Worm (Caenorhabditis elegans) whole organism, late embryonic: ENCODE measurements around the gene folt-2.

Experiments used
- C38D4.7 ChIP-seq: fragments of 200-800 bp; sonication (Bioruptor generic); optimal IDR thresholded peaks from 2 replicates; lab custom pipeline; 2018; ENCODE audit warnings: mild to moderate bottlenecking, missing genetic modification characterization, moderate library complexity, missing compliant biosample characterization
- K02D7.2 ChIP-seq: sonication (generic microtip); optimal IDR thresholded peaks from 2 replicates; lab custom pipeline; 2017; ENCODE audit warnings: mild to moderate bottlenecking, missing genetic modification characterization, missing compliant biosample characterization
- T23F11.4 ChIP-seq: fragments of 200-800 bp; sonication (Bioruptor generic); optimal IDR thresholded peaks from 2 replicates; lab custom pipeline; 2018; ENCODE audit warnings: mild to moderate bottlenecking, missing genetic modification characterization, missing compliant biosample characterization
- Y22D7AL.16 ChIP-seq: sonication (generic microtip); optimal IDR thresholded peaks from 2 replicates; lab custom pipeline; 2016; ENCODE audit warnings: missing genetic modification characterization, missing compliant biosample characterization
- ceh-14 ChIP-seq: sonication (generic microtip); optimal IDR thresholded peaks from 2 replicates; lab custom pipeline; 2016; ENCODE audit warnings: missing genotype, missing genetic modification characterization, missing compliant biosample characterization
- ceh-19 ChIP-seq: fragments of 200-800 bp; sonication (Bioruptor generic); optimal IDR thresholded peaks from 2 replicates; lab custom pipeline; 2018; ENCODE audit warnings: mild to moderate bottlenecking, missing genetic modification characterization, missing compliant biosample characterization
- ceh-22 ChIP-seq: sonication (generic microtip); optimal IDR thresholded peaks from 2 replicates; lab custom pipeline; 2017; ENCODE audit warnings: missing biosample characterization, missing genetic modification characterization
- ceh-31 ChIP-seq: sonication (generic microtip); optimal IDR thresholded peaks from 2 replicates; lab custom pipeline; 2016; ENCODE audit warnings: missing genetic modification characterization, missing compliant biosample characterization
- ceh-34 ChIP-seq: sonication (generic microtip); optimal IDR thresholded peaks from 2 replicates; lab custom pipeline; 2016; ENCODE audit warnings: mild to moderate bottlenecking, missing genetic modification characterization, missing compliant biosample characterization
- ceh-9 ChIP-seq: sonication (generic microtip); optimal IDR thresholded peaks from 2 replicates; lab custom pipeline; 2016; ENCODE audit warnings: mild to moderate bottlenecking, missing genetic modification characterization, inconsistent platforms, missing compliant biosample characterization
- che-1 ChIP-seq: sonication (generic microtip); optimal IDR thresholded peaks from 2 replicates; lab custom pipeline; 2016; ENCODE audit warnings: mild to moderate bottlenecking, missing genetic modification characterization, missing compliant biosample characterization
- elt-2 ChIP-seq: sonication (generic microtip); optimal IDR thresholded peaks from 2 replicates; lab custom pipeline; 2016; ENCODE audit warnings: missing genetic modification reagents, missing genetic modification characterization, missing compliant biosample characterization
- elt-4 ChIP-seq: sonication (generic microtip); optimal IDR thresholded peaks from 2 replicates; lab custom pipeline; 2016; ENCODE audit warnings: missing genetic modification characterization, missing compliant biosample characterization
- ets-4 ChIP-seq: sonication (generic microtip); optimal IDR thresholded peaks from 2 replicates; lab custom pipeline; 2016; ENCODE audit warnings: missing genetic modification characterization, missing compliant biosample characterization
- fkh-10 ChIP-seq: fragments of 150-350 bp; optimal IDR thresholded peaks from 2 replicates; lab custom pipeline; 2014; ENCODE audit warnings: missing biosample characterization, missing genetic modification reagents, missing genetic modification characterization
- fkh-6 ChIP-seq: sonication (generic microtip); optimal IDR thresholded peaks from 2 replicates; lab custom pipeline; 2016; ENCODE audit warnings: missing genetic modification characterization, missing compliant biosample characterization
- gmeb-2 ChIP-seq: sonication (generic microtip); optimal IDR thresholded peaks from 2 replicates; lab custom pipeline; 2016; ENCODE audit warnings: missing genetic modification characterization, inconsistent platforms, missing compliant biosample characterization
- hlh-15 ChIP-seq: sonication (generic microtip); optimal IDR thresholded peaks from 2 replicates; lab custom pipeline; 2016; ENCODE audit warnings: missing genetic modification characterization, missing compliant biosample characterization
- hlh-30 ChIP-seq: sonication (generic microtip); optimal IDR thresholded peaks from 2 replicates; lab custom pipeline; 2017; ENCODE audit warnings: antibody characterized with exemption, missing genetic modification characterization, missing compliant biosample characterization; ENCODE audit not compliant: insufficient read depth
- madf-2 ChIP-seq: sonication (generic microtip); optimal IDR thresholded peaks from 2 replicates; lab custom pipeline; 2017; ENCODE audit warnings: missing genetic modification characterization, missing compliant biosample characterization
- mec-3 ChIP-seq: sonication (generic microtip); optimal IDR thresholded peaks from 2 replicates; lab custom pipeline; 2016; ENCODE audit warnings: borderline replicate concordance, missing genetic modification characterization, missing compliant biosample characterization
- nfya-1 ChIP-seq: sonication (generic microtip); optimal IDR thresholded peaks from 2 replicates; lab custom pipeline; 2017; ENCODE audit warnings: missing genetic modification characterization, mild to moderate bottlenecking, missing compliant biosample characterization, antibody characterized with exemption, moderate library complexity
- nhr-11 ChIP-seq: fragments of 150-350 bp; optimal IDR thresholded peaks from 2 replicates; lab custom pipeline; 2014; ENCODE audit warnings: missing biosample characterization, missing genetic modification characterization
- odd-2 ChIP-seq: sonication (generic microtip); optimal IDR thresholded peaks from 2 replicates; lab custom pipeline; 2017; ENCODE audit warnings: antibody characterized with exemption, mild to moderate bottlenecking, missing genetic modification characterization, missing compliant biosample characterization
- pag-3 ChIP-seq: sonication (generic microtip); optimal IDR thresholded peaks from 2 replicates; lab custom pipeline; 2016; ENCODE audit warnings: missing compliant biosample characterization, missing genetic modification characterization, borderline replicate concordance
- pat-9 ChIP-seq: fragments of 200-800 bp; sonication (Bioruptor generic); optimal IDR thresholded peaks from 2 replicates; lab custom pipeline; 2018; ENCODE audit warnings: mild to moderate bottlenecking, missing genetic modification characterization, moderate library complexity, missing compliant biosample characterization
- pax-1 ChIP-seq: fragments of 150-350 bp; optimal IDR thresholded peaks from 2 replicates; lab custom pipeline; 2014; ENCODE audit warnings: missing biosample characterization, missing genetic modification characterization
- pqm-1 ChIP-seq: sonication (generic microtip); optimal IDR thresholded peaks from 2 replicates; lab custom pipeline; 2016; ENCODE audit warnings: missing genetic modification characterization, missing compliant biosample characterization
- rnt-1 ChIP-seq: sonication (generic microtip); optimal IDR thresholded peaks from 2 replicates; lab custom pipeline; 2016; ENCODE audit warnings: missing genetic modification characterization, missing compliant biosample characterization
- sdc-2 ChIP-seq: sonication (generic microtip); optimal IDR thresholded peaks from 2 replicates; lab custom pipeline; 2016; ENCODE audit warnings: missing genotype, missing genetic modification characterization, missing compliant biosample characterization
- syd-9 ChIP-seq: sonication (generic microtip); optimal IDR thresholded peaks from 2 replicates; lab custom pipeline; 2016; ENCODE audit warnings: mild to moderate bottlenecking, missing genetic modification characterization, moderate library complexity, missing compliant biosample characterization
- tbx-2 ChIP-seq: sonication (generic microtip); optimal IDR thresholded peaks from 2 replicates; lab custom pipeline; 2016; ENCODE audit warnings: missing genetic modification characterization, missing compliant biosample characterization
- tbx-7 ChIP-seq: sonication (generic microtip); optimal IDR thresholded peaks from 2 replicates; lab custom pipeline; 2016; ENCODE audit warnings: missing genotype, missing genetic modification characterization, missing compliant biosample characterization
- unc-3 ChIP-seq, 2 experiments: fragments of 200-800 bp in 1 of 2; sonication (Bioruptor generic) in 1 of 2; sonication (generic microtip) in 1 of 2; conservative IDR thresholded peaks in 1 of 2; optimal IDR thresholded peaks in 1 of 2; 2 replicates each; pipeline versions ENCODE4 v1.3.6 to Lab custom; 2016 to 2022; ENCODE audit warnings: missing compliant biosample characterization in 2 of 2, missing genetic modification characterization in 2 of 2, missing genetic modification reagents in 1 of 2
- unc-42 ChIP-seq: sonication (generic microtip); optimal IDR thresholded peaks from 2 replicates; lab custom pipeline; 2016; ENCODE audit warnings: missing genotype, missing genetic modification characterization, missing compliant biosample characterization
- unc-55 ChIP-seq: sonication (generic microtip); optimal IDR thresholded peaks from 2 replicates; lab custom pipeline; 2017; ENCODE audit warnings: missing biosample characterization, missing genetic modification reagents, missing genetic modification characterization
- zip-5 ChIP-seq: sonication (generic microtip); optimal IDR thresholded peaks from 2 replicates; lab custom pipeline; 2016; ENCODE audit warnings: missing genetic modification characterization, missing compliant biosample characterization
- ztf-16 ChIP-seq: sonication (generic microtip); optimal IDR thresholded peaks from 2 replicates; lab custom pipeline; 2017; ENCODE audit warnings: missing genetic modification characterization, missing compliant biosample characterization

folt-2 gene

ce11 chrV:2861505-2861904 is 13.9 kb downstream of the folt-2 start, which contains the start of gene srh-270:
srh-270 (minus strand) TSS chrV:2861605.
- TF ChIP-seq ztf-16 (tag; lab: Kevin White, UChicago) (no peak), elt-4 (tag; lab: Kevin White, UChicago) (no peak), tbx-7 (no peak), hlh-15 (tag; lab: Kevin White, UChicago) (no peak), madf-2 (tag; lab: Kevin White, UChicago) (no peak), unc-55 (GFP tag; lab: Kevin White, UChicago) (no peak), hlh-30 (no peak), ceh-34 (tag; lab: Kevin White, UChicago) (no peak), pag-3 (tag; lab: Kevin White, UChicago) (no peak), odd-2 (tag; lab: Kevin White, UChicago) (no peak), zip-5 (no peak), ceh-19 (GFP tag; lab: Kevin White, UChicago) (no peak), unc-3 (GFP tag; conservative IDR thresholded peaks at IDR 0.05; lab: Robert Waterston, UW) (no peak), unc-3 (tag; optimal IDR thresholded peaks at IDR 0.05; lab: Kevin White, UChicago) (no peak), nhr-11 (tag; lab: Kevin White, UChicago) (no peak), gmeb-2 (tag; lab: Kevin White, UChicago) (no peak), ceh-22 (tag; lab: Kevin White, UChicago) (no peak), pat-9 (no peak), ceh-9 (tag; lab: Kevin White, UChicago) (no peak), rnt-1 (tag; lab: Kevin White, UChicago) (no peak)

ce11 chrV:2859738-2860137 is 15.7 kb downstream of the folt-2 start, which contains the start of gene srj-54:
srj-54 (minus strand) TSS chrV:2859838.
- TF ChIP-seq ceh-14 (tag; lab: Kevin White, UChicago) (no peak), elt-4 (tag; lab: Kevin White, UChicago) (no peak), fkh-6 (tag; lab: Kevin White, UChicago) (no peak), syd-9 (tag; lab: Kevin White, UChicago) (no peak), tbx-7 (no peak), ceh-31 (tag; lab: Kevin White, UChicago) (no peak), sdc-2 (tag; lab: Kevin White, UChicago) (no peak), che-1 (tag; lab: Kevin White, UChicago) (no peak), T23F11.4 (GFP tag; lab: Kevin White, UChicago) (no peak), C38D4.7 (no peak)

DNA sequence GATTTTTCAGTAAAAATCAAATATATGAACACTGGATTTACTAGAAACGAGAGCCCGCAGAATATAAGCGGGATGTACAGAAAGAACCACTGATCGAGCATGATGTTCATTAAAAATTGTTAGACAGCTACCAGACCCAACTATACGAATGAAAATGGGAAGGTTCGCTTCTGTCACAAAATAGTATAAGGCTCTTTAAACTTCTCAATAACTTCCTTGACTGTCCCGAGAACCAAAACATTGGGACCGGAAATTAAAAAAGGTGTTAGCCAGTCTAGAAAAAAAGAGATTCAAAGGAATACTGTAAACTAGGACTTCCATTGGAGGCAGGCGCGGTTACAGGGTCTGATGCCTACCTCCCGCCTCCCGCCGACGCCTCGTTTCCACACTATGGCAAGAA is 17.6 kb downstream of the folt-2 start, which contains the start of gene srj-55:
Gene srj-55, minus strand, starts transcription at position 101 of the 400 bp plus-strand sequence.
- TF ChIP-seq ztf-16 (tag; lab: Kevin White, UChicago) (no peak), elt-4 (tag; lab: Kevin White, UChicago) (no peak), mec-3 (tag; lab: Kevin White, UChicago) (no peak), pqm-1 (tag; lab: Kevin White, UChicago) (no peak), elt-2 (tag; lab: Kevin White, UChicago) (no peak), madf-2 (tag; lab: Kevin White, UChicago) (no peak), nfya-1 (tag; lab: Kevin White, UChicago) (no peak), Y22D7AL.16 (tag; lab: Kevin White, UChicago) (no peak), unc-42 (tag; lab: Kevin White, UChicago) (no peak), K02D7.2 (tag; lab: Kevin White, UChicago) (no peak), nhr-11 (tag; lab: Kevin White, UChicago) (no peak), tbx-2 (tag; lab: Kevin White, UChicago) (no peak), pax-1 (no peak), ets-4 (no peak), fkh-10 (no peak), unc-55 (GFP tag; lab: Kevin White, UChicago) (no peak)
